Worm (Caenorhabditis elegans) whole organism, midembryonic: Measurements from ENCODE around the gene F13H8.1.

Experiments
- T22C8.4 ChIP-seq: fragments of 200-800 bp; sonication (Bioruptor generic); IDR thresholded peaks from 2 replicates; pipeline ENCODE4 v1.3.6; 2022; ENCODE audit warnings: missing genetic modification characterization, missing compliant biosample characterization
- cog-1 ChIP-seq: sonication (generic microtip); optimal IDR thresholded peaks from 2 replicates; lab custom pipeline; 2016; ENCODE audit warnings: missing genetic modification characterization, missing compliant biosample characterization
- med-1 ChIP-seq: sonication (generic microtip); optimal IDR thresholded peaks from 2 replicates; lab custom pipeline; 2017; ENCODE audit warnings: missing genetic modification characterization, mild to moderate bottlenecking, missing compliant biosample characterization, antibody characterized with exemption, missing genetic modification reagents; ENCODE audit not compliant: insufficient read depth
- tab-1 ChIP-seq: fragments of 200-800 bp; sonication (Bioruptor generic); IDR thresholded peaks from 2 replicates; pipeline ENCODE4 v1.3.6; 2022; ENCODE audit warnings: missing genetic modification characterization, missing compliant biosample characterization
- ztf-23 ChIP-seq: fragments of 200-800 bp; sonication (Bioruptor generic); IDR thresholded peaks from 2 replicates; pipeline ENCODE4 v1.3.6; 2022; ENCODE audit warnings: missing genetic modification reagents, missing genetic modification characterization, missing compliant biosample characterization
- ztf-29 ChIP-seq: fragments of 200-800 bp; sonication (Bioruptor generic); IDR thresholded peaks from 2 replicates; pipeline ENCODE4 v1.3.6; 2022; ENCODE audit warnings: missing genetic modification reagents, missing genetic modification characterization, missing compliant biosample characterization

ce11 chrII:6273916-6274315, 9.3 kb upstream of the F13H8.1 start, which contains the start of gene bpl-1:
- no peak for TF ChIP-seq ztf-23
- no peak for TF ChIP-seq ztf-29 (GFP tag; lab: Robert Waterston, UW)
- no peak for TF ChIP-seq tab-1
- TF ChIP-seq cog-1 (tag; lab: Kevin White, UChicago): no peak
- no peak for TF ChIP-seq med-1 (GFP tag; lab: Kevin White, UChicago)
- TF ChIP-seq T22C8.4 (GFP tag; lab: Robert Waterston, UW): no peak
